Fruit fly (Drosophila melanogaster) whole organism, adult: ENCODE results near the gene CheA86a.

Experiments
- CG11617 ChIP-seq: fragments of 200-800 bp; sonication (Bioruptor generic); optimal IDR thresholded peaks from 2 replicates; lab custom pipeline; 2017; ENCODE audit warnings: mild to moderate bottlenecking, missing biosample characterization, missing genetic modification reagents, missing genetic modification characterization
- CG12768 ChIP-seq: fragments of 200-800 bp; sonication (Bioruptor generic); optimal IDR thresholded peaks from 2 replicates; lab custom pipeline; 2017; ENCODE audit warnings: missing biosample characterization, missing genetic modification characterization, mild to moderate bottlenecking, moderate library complexity, missing genetic modification reagents
- CG14711 ChIP-seq: fragments of 200-800 bp; sonication (Bioruptor generic); optimal IDR thresholded peaks from 2 replicates; lab custom pipeline; 2018; ENCODE audit warnings: missing biosample characterization, mild to moderate bottlenecking, missing genetic modification characterization, moderate library complexity
- CG1620 ChIP-seq: fragments of 200-800 bp; sonication (Bioruptor generic); optimal IDR thresholded peaks from 2 replicates; lab custom pipeline; 2016; ENCODE audit warnings: missing biosample characterization, missing genetic modification characterization
- CG33017 ChIP-seq: fragments of 200-800 bp; sonication (Bioruptor generic); optimal IDR thresholded peaks from 2 replicates; lab custom pipeline; 2018; ENCODE audit warnings: missing biosample characterization, mild to moderate bottlenecking, missing genetic modification characterization, moderate library complexity
- CG5204 ChIP-seq: fragments of 200-800 bp; sonication (Bioruptor generic); optimal IDR thresholded peaks from 2 replicates; lab custom pipeline; 2016; ENCODE audit warnings: missing biosample characterization, missing genetic modification characterization
- CG7045 ChIP-seq: fragments of 200-800 bp; sonication (Bioruptor generic); optimal IDR thresholded peaks from 2 replicates; lab custom pipeline; 2017; ENCODE audit warnings: missing biosample characterization, mild to moderate bottlenecking, missing genetic modification characterization
- CG7101 ChIP-seq: fragments of 200-800 bp; sonication (Bioruptor generic); optimal IDR thresholded peaks from 2 replicates; lab custom pipeline; 2018; ENCODE audit warnings: missing biosample characterization, mild to moderate bottlenecking, missing genetic modification characterization, moderate library complexity
- Clk ChIP-seq: fragments of 200-800 bp; sonication (Bioruptor generic); optimal IDR thresholded peaks from 2 replicates; lab custom pipeline; 2017; ENCODE audit warnings: missing biosample characterization, missing genetic modification characterization
- Crg-1 ChIP-seq: fragments of 200-800 bp; sonication (Bioruptor generic); optimal IDR thresholded peaks from 2 replicates; lab custom pipeline; 2016; ENCODE audit warnings: missing biosample characterization, missing genetic modification characterization
- Hr96 ChIP-seq: fragments of 200-800 bp; sonication (Bioruptor generic); optimal IDR thresholded peaks from 2 replicates; lab custom pipeline; 2016; ENCODE audit warnings: missing biosample characterization, missing genetic modification characterization
- Mnt ChIP-seq: fragments of 200-800 bp; sonication (Bioruptor generic); optimal IDR thresholded peaks from 2 replicates; lab custom pipeline; 2016; ENCODE audit warnings: missing biosample characterization, mild to moderate bottlenecking, missing genetic modification characterization
- bab1 ChIP-seq: fragments of 200-800 bp; sonication (Bioruptor generic); optimal IDR thresholded peaks from 3 replicates; lab custom pipeline; 2019; ENCODE audit warnings: missing biosample characterization, mild to moderate bottlenecking, missing genetic modification characterization, moderate library complexity
- cic ChIP-seq: fragments of 200-800 bp; sonication (Bioruptor generic); optimal IDR thresholded peaks from 2 replicates; lab custom pipeline; 2017; ENCODE audit warnings: missing biosample characterization, mild to moderate bottlenecking, missing genetic modification characterization, moderate library complexity
- cnc ChIP-seq, 2 experiments: fragments of >200 bp; optimal IDR thresholded peaks; 2 replicates each; lab custom pipeline; 2017
- kay ChIP-seq: fragments of 200-800 bp; sonication (Bioruptor generic); peaks from one replicate; lab custom pipeline; 2016; ENCODE audit warnings: missing biosample characterization, missing genetic modification characterization, borderline replicate concordance
- ovo ChIP-seq: fragments of 200-800 bp; sonication (Bioruptor generic); optimal IDR thresholded peaks from 2 replicates; lab custom pipeline; 2016; ENCODE audit warnings: missing biosample characterization, missing genetic modification characterization
- pad ChIP-seq: fragments of 200-800 bp; sonication (Bioruptor generic); optimal IDR thresholded peaks from 3 replicates; lab custom pipeline; 2017; ENCODE audit warnings: missing biosample characterization, missing genetic modification characterization, mild to moderate bottlenecking, moderate library complexity, missing genetic modification reagents
- tj ChIP-seq: fragments of 200-800 bp; sonication (Bioruptor generic); optimal IDR thresholded peaks from 3 replicates; lab custom pipeline; 2017; ENCODE audit warnings: missing biosample characterization, mild to moderate bottlenecking, missing genetic modification characterization, moderate library complexity
- toe ChIP-seq: fragments of 200-800 bp; sonication (Bioruptor generic); optimal IDR thresholded peaks from 2 replicates; lab custom pipeline; 2016; ENCODE audit warnings: missing biosample characterization, missing genetic modification characterization

CheA86a gene

DNA sequence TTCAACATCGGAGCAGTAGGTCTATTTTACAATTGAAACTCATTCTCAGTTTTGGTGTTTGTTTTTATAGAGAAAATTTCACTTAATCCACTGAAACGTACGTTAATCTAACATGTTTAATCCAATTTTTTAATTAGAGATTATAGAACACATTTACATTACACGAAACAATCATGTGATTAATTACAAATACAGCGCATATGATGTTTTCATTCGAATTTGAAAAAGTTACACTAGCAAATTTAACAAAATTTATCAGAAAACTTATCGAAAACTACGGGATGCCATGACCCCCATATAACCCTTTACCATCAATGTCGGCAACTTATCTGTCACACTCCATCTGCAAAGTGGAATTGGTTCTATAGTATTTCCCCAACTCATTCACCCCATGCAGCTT, at the start of gene CheA86a:
TSS of gene CheA86a (minus strand) at position 101 of the 400 bp plus-strand sequence.
- TF ChIP-seq kay (GFP tag; lab: Kevin White, UChicago) = no peak
- no peak for TF ChIP-seq cnc (optimal IDR thresholded peaks at IDR 0.05; lab: Kevin White, UChicago)
- TF ChIP-seq Mnt (GFP tag; lab: Kevin White, UChicago) = no peak
- no peak for TF ChIP-seq Crg-1 (GFP tag; lab: Kevin White, UChicago)
- no peak for TF ChIP-seq pad (GFP tag; lab: Kevin White, UChicago)
- no peak for TF ChIP-seq ovo (GFP tag; lab: Kevin White, UChicago)
- no peak for TF ChIP-seq CG1620

DNA sequence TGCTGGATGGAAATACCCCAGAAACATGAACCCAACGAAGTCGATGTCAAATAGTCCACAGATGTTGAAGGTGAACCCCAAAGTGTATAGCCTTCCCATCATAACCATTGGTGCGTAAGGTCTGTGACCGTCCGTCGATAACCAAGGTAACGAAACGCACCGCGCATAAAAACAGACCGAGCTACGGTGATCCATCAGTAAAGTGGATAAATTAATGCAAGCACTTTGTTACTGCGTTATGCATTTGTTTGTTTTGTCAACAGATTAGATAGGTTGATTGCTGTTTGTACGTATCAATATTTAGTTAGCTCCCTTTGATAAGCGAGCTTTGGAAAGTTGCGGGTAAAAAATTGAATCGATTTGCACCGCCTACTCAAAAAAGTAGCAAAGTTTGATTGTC, 33.3 kb upstream of the CheA86a start:
- TF ChIP-seq pad (GFP tag; lab: Kevin White, UChicago) (no peak), CG11617 (GFP tag; lab: Kevin White, UChicago) (peak; percentile 9), Crg-1 (GFP tag; lab: Kevin White, UChicago) (no peak), cnc (optimal IDR thresholded peaks at IDR 0.05; lab: Kevin White, UChicago) (no peak), CG5204 (GFP tag; lab: Kevin White, UChicago) (peak; percentile 12), tj (GFP tag; lab: Kevin White, UChicago) (no peak), CG33017 (tag; lab: Kevin White, UChicago) (peak; percentile 33), CG7045 (GFP tag; lab: Kevin White, UChicago) (peak; percentile 49), bab1 (GFP tag; lab: Kevin White, UChicago) (no peak), Hr96 (GFP tag; lab: Kevin White, UChicago) (no peak), toe (no peak), kay (GFP tag; lab: Kevin White, UChicago) (peak; percentile 59), CG14711 (peak; percentile 36), CG7101 (peak; percentile 53), CG1620 (no peak), ovo (GFP tag; lab: Kevin White, UChicago) (no peak), CG12768 (GFP tag; lab: Kevin White, UChicago) (peak; percentile 66), Mnt (GFP tag; lab: Kevin White, UChicago) (peak; percentile 2), Clk (GFP tag; lab: Kevin White, UChicago) (no peak), cic (GFP tag; lab: Kevin White, UChicago) (peak; percentile 60)

DNA sequence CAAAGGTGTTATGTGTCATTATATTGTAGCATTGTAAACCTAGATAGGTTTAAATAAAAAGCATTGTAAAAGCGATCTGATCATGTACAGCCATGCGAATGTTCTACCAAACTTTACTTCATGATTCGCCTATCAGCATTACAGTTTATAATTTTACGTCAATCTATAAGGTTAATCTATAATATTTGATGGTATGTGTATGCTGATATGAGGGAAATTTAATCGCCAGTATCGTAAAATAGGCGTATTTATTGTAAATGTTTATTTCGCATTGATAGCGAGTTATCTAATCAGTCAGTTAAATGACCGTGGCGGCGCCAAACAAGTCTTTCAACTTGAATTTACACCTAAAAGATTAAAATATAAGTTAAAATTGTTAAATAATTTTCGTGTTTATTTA, 32.5 kb upstream of the CheA86a start:
- no peak for TF ChIP-seq CG33017 (tag; lab: Kevin White, UChicago)
- TF ChIP-seq bab1 (GFP tag; lab: Kevin White, UChicago) = no peak

DNA sequence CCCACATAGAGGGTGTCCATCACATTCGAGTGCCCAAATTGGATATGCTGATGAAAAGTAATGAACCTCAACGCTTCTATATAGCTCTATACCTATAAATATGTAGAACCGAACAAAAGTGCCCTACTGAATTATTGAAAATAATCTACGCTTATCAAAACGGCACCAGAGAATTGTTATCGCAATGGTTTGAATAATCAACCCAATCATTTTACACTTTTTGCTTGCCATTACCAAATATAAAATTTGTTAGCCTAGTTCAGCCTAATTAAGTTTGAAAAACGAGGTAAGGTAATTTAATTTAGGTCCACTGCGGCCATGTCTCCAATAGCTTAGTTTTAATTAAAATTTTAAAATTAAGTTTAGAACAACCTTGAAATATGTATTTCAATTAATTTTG, 30.7 kb upstream of the CheA86a start:
- no peak for TF ChIP-seq CG7101
- no peak for TF ChIP-seq pad (GFP tag; lab: Kevin White, UChicago)
- TF ChIP-seq CG33017 (tag; lab: Kevin White, UChicago) = no peak
- no peak for TF ChIP-seq Clk (GFP tag; lab: Kevin White, UChicago)
- no peak for TF ChIP-seq bab1 (GFP tag; lab: Kevin White, UChicago)
- no peak for TF ChIP-seq tj (GFP tag; lab: Kevin White, UChicago)
- TF ChIP-seq CG12768 (GFP tag; lab: Kevin White, UChicago) = no peak
- TF ChIP-seq Hr96 (GFP tag; lab: Kevin White, UChicago) = no peak
- TF ChIP-seq CG14711 = no peak
- no peak for TF ChIP-seq cic (GFP tag; lab: Kevin White, UChicago)
- TF ChIP-seq CG11617 (GFP tag; lab: Kevin White, UChicago) = no peak
- no peak for TF ChIP-seq CG7045 (GFP tag; lab: Kevin White, UChicago)
- TF ChIP-seq Mnt (GFP tag; lab: Kevin White, UChicago) = no peak
- no peak for TF ChIP-seq CG5204 (GFP tag; lab: Kevin White, UChicago)
- TF ChIP-seq CG1620 = no peak
- no peak for TF ChIP-seq ovo (GFP tag; lab: Kevin White, UChicago)
- TF ChIP-seq kay (GFP tag; lab: Kevin White, UChicago) = no peak
- TF ChIP-seq cnc (optimal IDR thresholded peaks at IDR 0.05; lab: Kevin White, UChicago) = no peak
- no peak for TF ChIP-seq toe

DNA sequence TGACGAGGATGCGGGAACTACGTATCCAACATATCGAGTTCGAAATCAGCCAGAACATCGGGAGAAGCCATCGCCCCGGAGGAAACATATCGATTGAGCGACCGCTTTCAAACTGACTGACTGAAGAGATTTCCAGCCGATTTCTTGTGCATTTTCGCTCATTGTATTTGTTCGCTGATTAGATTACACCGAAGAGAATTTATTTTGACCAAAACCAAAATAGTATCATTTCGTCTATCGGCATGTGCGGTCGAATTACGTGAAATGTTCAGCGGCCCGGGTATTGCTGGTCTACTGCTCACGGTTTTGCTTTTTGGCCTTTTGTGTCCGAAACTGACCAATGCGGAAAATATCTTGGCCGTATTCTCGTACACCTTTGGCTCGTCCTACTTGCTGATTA, 30.3 kb upstream of the CheA86a start, which contains the start of the genes Ugt304A1 and Ugt303A1:
TSS of gene Ugt304A1 (minus strand) at position 101 of the 400 bp plus-strand sequence.
TSS of gene Ugt303A1 (plus strand) at position 222 of the 400 bp plus-strand sequence.
- TF ChIP-seq CG11617 (GFP tag; lab: Kevin White, UChicago) (no peak), bab1 (GFP tag; lab: Kevin White, UChicago) (no peak), CG33017 (tag; lab: Kevin White, UChicago) (no peak), CG7101 (no peak), cic (GFP tag; lab: Kevin White, UChicago) (peak; percentile 18)

DNA sequence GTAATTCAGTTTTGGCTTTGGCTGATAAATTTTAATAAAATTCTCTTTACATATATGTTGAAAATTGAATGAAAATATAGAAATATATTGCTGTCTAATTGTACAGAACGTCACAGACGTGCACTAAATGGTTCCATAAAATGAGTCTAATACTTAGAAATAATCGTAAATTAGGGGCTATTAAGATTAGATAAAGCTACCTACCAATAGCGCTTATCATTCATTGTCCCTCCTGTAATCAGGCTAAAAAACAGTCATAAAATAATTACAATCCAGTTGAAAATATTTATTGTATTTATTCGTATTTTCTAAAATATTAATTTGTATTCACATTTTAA, 28.1 kb upstream of the CheA86a start:
- TF ChIP-seq Mnt (GFP tag; lab: Kevin White, UChicago) (no peak), CG7045 (GFP tag; lab: Kevin White, UChicago) (peak; percentile 59), kay (GFP tag; lab: Kevin White, UChicago) (peak; percentile 58), Hr96 (GFP tag; lab: Kevin White, UChicago) (no peak), ovo (GFP tag; lab: Kevin White, UChicago) (no peak), CG11617 (GFP tag; lab: Kevin White, UChicago) (peak; percentile 51), CG12768 (GFP tag; lab: Kevin White, UChicago) (peak; percentile 42), tj (GFP tag; lab: Kevin White, UChicago) (peak; percentile 14), CG14711 (peak; percentile 45), CG33017 (tag; lab: Kevin White, UChicago) (peak; percentile 67), toe (no peak), cnc (optimal IDR thresholded peaks at IDR 0.05; lab: Kevin White, UChicago) (no peak), CG7101 (peak; percentile 32), Clk (GFP tag; lab: Kevin White, UChicago) (no peak), bab1 (GFP tag; lab: Kevin White, UChicago) (no peak), pad (GFP tag; lab: Kevin White, UChicago) (no peak), CG1620 (no peak), Crg-1 (GFP tag; lab: Kevin White, UChicago) (no peak), CG5204 (GFP tag; lab: Kevin White, UChicago) (no peak), cic (GFP tag; lab: Kevin White, UChicago) (peak; percentile 74)
